Worm (Caenorhabditis elegans) whole organism, young adult: ENCODE data around the gene R166.3.
A peak's percentile ranks its signal among the peaks of the same experiment; 100 is the strongest.

Experiments used
- C06A6.2 ChIP-seq: fragments of 200-800 bp; sonication (Bioruptor generic); conservative IDR thresholded peaks from 2 replicates; pipeline ENCODE4 v1.3.6; 2022; ENCODE audit warnings: missing genetic modification characterization, missing compliant biosample characterization
- D2030.7 ChIP-seq: fragments of 200-800 bp; sonication (Bioruptor generic); IDR thresholded peaks from 2 replicates; pipeline ENCODE4 v1.3.6; 2022; ENCODE audit warnings: missing genetic modification reagents, missing genetic modification characterization, missing compliant biosample characterization
- F10E7.11 ChIP-seq: sonication (generic microtip); optimal IDR thresholded peaks from 2 replicates; lab custom pipeline; 2017; ENCODE audit warnings: mild to moderate bottlenecking, missing genetic modification characterization, moderate library complexity, missing compliant biosample characterization
- F23B12.7 ChIP-seq: sonication (generic microtip); optimal IDR thresholded peaks from 2 replicates; lab custom pipeline; 2017; ENCODE audit warnings: missing genetic modification characterization, mild to moderate bottlenecking, missing compliant biosample characterization, antibody characterized with exemption, moderate library complexity; ENCODE audit not compliant: insufficient read depth
- F39B2.1 ChIP-seq: fragments of 200-800 bp; sonication (Bioruptor generic); IDR thresholded peaks from 2 replicates; pipeline ENCODE4 v1.3.6; 2022; ENCODE audit warnings: missing genetic modification reagents, missing genetic modification characterization, missing compliant biosample characterization
- F52B5.7 ChIP-seq: sonication (generic microtip); optimal IDR thresholded peaks from 2 replicates; lab custom pipeline; 2016; ENCODE audit warnings: mild to moderate bottlenecking, missing genetic modification characterization, missing compliant biosample characterization
- F57A8.1 ChIP-seq: fragments of 200-800 bp; sonication (Bioruptor generic); optimal IDR thresholded peaks from 2 replicates; lab custom pipeline; 2018; ENCODE audit warnings: mild to moderate bottlenecking, missing genetic modification characterization, moderate library complexity, missing compliant biosample characterization
- F57C9.4 ChIP-seq: sonication (generic microtip); optimal IDR thresholded peaks from 2 replicates; lab custom pipeline; 2017; ENCODE audit warnings: mild to moderate bottlenecking, missing genetic modification characterization, missing compliant biosample characterization
- K12H6.12 ChIP-seq: fragments of 200-800 bp; sonication (Bioruptor generic); optimal IDR thresholded peaks from 2 replicates; lab custom pipeline; 2018; ENCODE audit warnings: mild to moderate bottlenecking, missing genetic modification characterization, missing compliant biosample characterization
- Y53G8AR.9 ChIP-seq: fragments of 200-800 bp; sonication (Bioruptor generic); conservative IDR thresholded peaks from 2 replicates; pipeline ENCODE4 v1.3.6; 2022; ENCODE audit warnings: missing genetic modification reagents, missing genetic modification characterization, missing compliant biosample characterization
- ama-1 ChIP-seq, 3 experiments: fragments of 150-350 bp in 1 of 3; sonication (generic microtip) in 2 of 3; optimal IDR thresholded peaks; 2 replicates each; lab custom pipeline; 2014 to 2018; ENCODE audit warnings: missing biosample characterization in 2 of 3, missing genetic modification characterization in 2 of 3, missing genetic modification reagents in 2 of 3
- aptf-3 ChIP-seq: fragments of 200-800 bp; sonication (Bioruptor generic); IDR thresholded peaks from 2 replicates; pipeline ENCODE4 v1.3.6; 2022; ENCODE audit warnings: missing genetic modification characterization, missing compliant biosample characterization
- atf-7 ChIP-seq: sonication (generic microtip); optimal IDR thresholded peaks from 2 replicates; lab custom pipeline; 2017; ENCODE audit warnings: mild to moderate bottlenecking, missing genetic modification characterization, missing compliant biosample characterization
- attf-5 ChIP-seq: fragments of 200-800 bp; sonication (Bioruptor generic); optimal IDR thresholded peaks from 2 replicates; lab custom pipeline; 2018; ENCODE audit warnings: mild to moderate bottlenecking, missing genetic modification characterization, missing compliant biosample characterization
- attf-6 ChIP-seq: fragments of 200-800 bp; sonication (Bioruptor generic); IDR thresholded peaks from 2 replicates; pipeline ENCODE4 v1.3.6; 2022; ENCODE audit warnings: missing genetic modification reagents, missing genetic modification characterization, missing compliant biosample characterization
- bed-2 ChIP-seq: fragments of 200-800 bp; sonication (Bioruptor generic); IDR thresholded peaks from 2 replicates; pipeline ENCODE4 v1.3.6; 2022; ENCODE audit warnings: missing genetic modification reagents, missing genetic modification characterization, missing compliant biosample characterization
- cebp-2 ChIP-seq: fragments of 200-800 bp; sonication (Bioruptor generic); IDR thresholded peaks from 2 replicates; pipeline ENCODE4 v1.3.6; 2022; ENCODE audit warnings: missing genetic modification characterization, missing compliant biosample characterization
- die-1 ChIP-seq: sonication (generic microtip); optimal IDR thresholded peaks from 2 replicates; lab custom pipeline; 2016; ENCODE audit warnings: missing genotype, mild to moderate bottlenecking, missing genetic modification characterization, missing compliant biosample characterization
- dpff-1 ChIP-seq: sonication (generic microtip); optimal IDR thresholded peaks from 2 replicates; lab custom pipeline; 2017; ENCODE audit warnings: mild to moderate bottlenecking, missing genetic modification characterization, missing compliant biosample characterization
- dpl-1 ChIP-seq: fragments of 150-350 bp; optimal IDR thresholded peaks from 2 replicates; lab custom pipeline; 2014; ENCODE audit warnings: missing biosample characterization, missing genetic modification reagents, missing genetic modification characterization
- egl-18 ChIP-seq: fragments of 200-800 bp; sonication (Bioruptor generic); IDR thresholded peaks from 2 replicates; pipeline ENCODE4 v1.3.6; 2022; ENCODE audit warnings: missing genetic modification reagents, missing genetic modification characterization, missing compliant biosample characterization
- egrh-3 ChIP-seq: fragments of 200-800 bp; sonication (Bioruptor generic); IDR thresholded peaks from 2 replicates; pipeline ENCODE4 v1.3.6; 2022; ENCODE audit warnings: missing genetic modification reagents, missing genetic modification characterization, missing compliant biosample characterization
- him-1 ChIP-seq: sonication (generic microtip); optimal IDR thresholded peaks from 2 replicates; lab custom pipeline; 2016; ENCODE audit warnings: missing genotype, missing genetic modification reagents, missing genetic modification characterization, missing compliant biosample characterization
- hlh-12 ChIP-seq: sonication (generic microtip); optimal IDR thresholded peaks from 2 replicates; lab custom pipeline; 2016; ENCODE audit warnings: missing genetic modification characterization, missing compliant biosample characterization
- hrde-1 ChIP-seq: sonication (generic microtip); optimal IDR thresholded peaks from 2 replicates; lab custom pipeline; 2016; ENCODE audit warnings: missing genetic modification characterization, mild to moderate bottlenecking, missing compliant biosample characterization, moderate library complexity, missing genotype, missing genetic modification reagents, borderline replicate concordance
- hsf-1 ChIP-seq: fragments of 200-800 bp; sonication (Bioruptor generic); IDR thresholded peaks from 2 replicates; pipeline ENCODE4 v1.3.6; 2022; ENCODE audit warnings: missing genetic modification reagents, missing genetic modification characterization, missing compliant biosample characterization
- let-607 ChIP-seq, 2 experiments: fragments of 200-800 bp in 1 of 2; sonication (Bioruptor generic) in 1 of 2; sonication (generic microtip) in 1 of 2; optimal IDR thresholded peaks; 2 replicates each; lab custom pipeline; 2016 to 2018; ENCODE audit warnings: mild to moderate bottlenecking in 2 of 2, missing compliant biosample characterization in 2 of 2, missing genetic modification characterization in 2 of 2, moderate library complexity in 2 of 2, missing genotype in 1 of 2
- lin-26 ChIP-seq: fragments of 200-800 bp; sonication (Bioruptor generic); IDR thresholded peaks from 2 replicates; pipeline ENCODE4 v1.3.6; 2022; ENCODE audit warnings: missing genetic modification reagents, missing genetic modification characterization, missing compliant biosample characterization
- lin-54 ChIP-seq: fragments of 200-800 bp; sonication (Bioruptor generic); optimal IDR thresholded peaks from 2 replicates; lab custom pipeline; 2018; ENCODE audit warnings: mild to moderate bottlenecking, missing genetic modification characterization, missing compliant biosample characterization
- madf-10 ChIP-seq: sonication (generic microtip); optimal IDR thresholded peaks from 2 replicates; lab custom pipeline; 2016; ENCODE audit warnings: mild to moderate bottlenecking, missing genetic modification characterization, missing compliant biosample characterization
- madf-3 ChIP-seq: fragments of 200-800 bp; sonication (Bioruptor generic); IDR thresholded peaks from 2 replicates; pipeline ENCODE4 v1.3.6; 2022; ENCODE audit warnings: missing genetic modification reagents, missing genetic modification characterization, missing compliant biosample characterization
- nfyb-1 ChIP-seq: fragments of 200-800 bp; sonication (Bioruptor generic); IDR thresholded peaks from 2 replicates; pipeline ENCODE4 v1.3.6; 2022; ENCODE audit warnings: missing genetic modification reagents, missing genetic modification characterization, missing compliant biosample characterization
- nhr-80 ChIP-seq: sonication (generic microtip); optimal IDR thresholded peaks from 2 replicates; lab custom pipeline; 2016; ENCODE audit warnings: missing genetic modification characterization, missing compliant biosample characterization
- nhr-90 ChIP-seq: sonication (generic microtip); optimal IDR thresholded peaks from 2 replicates; lab custom pipeline; 2016; ENCODE audit warnings: missing genotype, mild to moderate bottlenecking, missing genetic modification characterization, missing compliant biosample characterization
- pbrm-1 ChIP-seq: fragments of 200-800 bp; sonication (Bioruptor generic); IDR thresholded peaks from 2 replicates; pipeline ENCODE4 v1.3.6; 2022; ENCODE audit warnings: missing genetic modification reagents, missing genetic modification characterization, missing compliant biosample characterization
- rcor-1 ChIP-seq: fragments of 200-800 bp; sonication (Bioruptor generic); IDR thresholded peaks from 2 replicates; pipeline ENCODE4 v1.3.6; 2022; ENCODE audit warnings: missing genetic modification reagents, missing genetic modification characterization, missing compliant biosample characterization
- rec-8 ChIP-seq, 2 experiments: sonication (generic microtip); optimal IDR thresholded peaks; 2 replicates each; lab custom pipeline; 2016; ENCODE audit warnings: mild to moderate bottlenecking in 2 of 2, missing genetic modification characterization in 2 of 2, missing genetic modification reagents in 2 of 2, missing genotype in 2 of 2, missing biosample characterization in 1 of 2, missing compliant biosample characterization in 1 of 2, moderate library complexity in 1 of 2
- sea-2 ChIP-seq: fragments of 200-800 bp; sonication (Bioruptor generic); IDR thresholded peaks from 2 replicates; pipeline ENCODE4 v1.3.6; 2022; ENCODE audit warnings: missing genetic modification characterization, missing compliant biosample characterization
- snpc-1.3 ChIP-seq: sonication (generic microtip); optimal IDR thresholded peaks from 2 replicates; lab custom pipeline; 2017; ENCODE audit warnings: missing genetic modification characterization, mild to moderate bottlenecking, missing compliant biosample characterization, antibody characterized with exemption, moderate library complexity, missing genotype, missing genetic modification reagents; ENCODE audit not compliant: insufficient read depth
- snpc-4 ChIP-seq, 5 experiments: fragments of 150-350 bp in 1 of 5; sonication (generic microtip) in 4 of 5; optimal IDR thresholded peaks; 2 replicates each; lab custom pipeline; 2014 to 2018; ENCODE audit warnings: missing genetic modification characterization in 5 of 5, missing biosample characterization in 3 of 5, antibody characterized with exemption in 2 of 5, mild to moderate bottlenecking in 2 of 5, missing compliant biosample characterization in 2 of 5, missing genotype in 2 of 5, moderate library complexity in 2 of 5, missing genetic modification reagents in 1 of 5
- tbp1 ChIP-seq: fragments of 200-800 bp; sonication (Bioruptor generic); optimal IDR thresholded peaks from 2 replicates; lab custom pipeline; 2018; ENCODE audit warnings: mild to moderate bottlenecking, missing genetic modification characterization, missing compliant biosample characterization
- unc-130 ChIP-seq: sonication (generic microtip); optimal IDR thresholded peaks from 2 replicates; lab custom pipeline; 2016; ENCODE audit warnings: missing genetic modification reagents, missing genetic modification characterization, missing compliant biosample characterization
- unc-62 ChIP-seq: fragments of 150-350 bp; optimal IDR thresholded peaks from 2 replicates; lab custom pipeline; 2014; ENCODE audit warnings: missing biosample characterization, missing genetic modification reagents, missing genetic modification characterization
- xnd-1 ChIP-seq: sonication (generic microtip); optimal IDR thresholded peaks from 2 replicates; lab custom pipeline; 2016; ENCODE audit warnings: missing genotype, missing genetic modification reagents, missing genetic modification characterization, missing compliant biosample characterization
- ztf-22 ChIP-seq: fragments of 200-800 bp; sonication (Bioruptor generic); optimal IDR thresholded peaks from 2 replicates; lab custom pipeline; 2018; ENCODE audit warnings: mild to moderate bottlenecking, missing genetic modification characterization, moderate library complexity, missing compliant biosample characterization
- ztf-6 ChIP-seq: fragments of 200-800 bp; sonication (Bioruptor generic); IDR thresholded peaks from 2 replicates; pipeline ENCODE4 v1.3.6; 2022; ENCODE audit warnings: missing genetic modification reagents, missing genetic modification characterization, missing compliant biosample characterization

The R166.3 gene

DNA sequence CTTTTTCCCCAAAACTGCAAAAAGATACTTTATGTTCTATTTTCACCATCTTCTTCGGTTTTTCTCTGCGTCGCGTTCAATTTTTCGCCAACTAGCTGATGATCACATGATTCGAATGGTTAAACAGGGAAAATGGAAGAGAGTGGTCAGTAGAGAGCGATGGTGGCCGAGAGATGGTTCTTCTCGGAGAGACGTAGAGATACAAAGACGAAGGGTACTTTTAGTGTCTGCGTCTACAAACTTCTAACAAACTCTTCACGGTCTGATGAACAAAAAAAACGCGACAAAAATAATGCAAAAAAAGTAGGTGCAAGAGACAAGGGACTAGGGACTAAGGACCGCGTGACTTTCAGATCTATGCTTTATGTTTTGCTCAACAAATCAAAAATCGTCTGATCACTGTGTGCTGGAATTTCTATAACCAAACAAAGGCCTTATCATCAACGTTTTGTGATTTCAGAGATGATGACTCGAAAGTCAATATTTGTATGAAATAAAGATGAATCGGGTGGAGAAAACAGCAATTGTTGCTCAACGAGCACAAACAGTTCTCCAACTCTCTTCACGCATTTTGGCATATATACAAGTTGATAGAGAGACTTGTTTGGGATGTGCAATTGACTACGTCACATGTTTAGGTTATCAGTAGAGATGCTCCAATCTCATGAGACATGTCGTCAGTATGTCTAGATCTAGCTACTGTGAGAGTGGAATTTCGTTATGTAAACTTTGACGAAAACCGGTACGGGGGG lies 13.0 kb upstream of the R166.3 start (continued):
- TF ChIP-seq hsf-1 (GFP tag; lab: Robert Waterston, UW) = no peak
- peak; percentile 77 for TF ChIP-seq attf-5 (GFP tag; lab: Kevin White, UChicago)
- peak; percentile 50 for TF ChIP-seq ztf-22
- TF ChIP-seq cebp-2 (GFP tag; lab: Robert Waterston, UW) = no peak
- TF ChIP-seq sea-2 (GFP tag; lab: Robert Waterston, UW) = no peak
- no peak for TF ChIP-seq bed-2 (GFP tag; lab: Robert Waterston, UW)
- TF ChIP-seq attf-6 = no peak
- no peak for TF ChIP-seq unc-130
- TF ChIP-seq F23B12.7 (tag; lab: Kevin White, UChicago) = no peak
- peak; percentile 66 for TF ChIP-seq F10E7.11 (tag; lab: Kevin White, UChicago)
- TF ChIP-seq unc-62 (GFP tag; lab: Kevin White, UChicago) = peak; percentile 51
- TF ChIP-seq tbp1 (GFP tag; lab: Kevin White, UChicago) = peak; percentile 52
- no peak for TF ChIP-seq xnd-1 (tag; lab: Kevin White, UChicago)
- TF ChIP-seq egrh-3 (GFP tag; lab: Robert Waterston, UW) = 0 out of 2 replicates have a peak, but pooled peaks have one; percentile 10
- TF ChIP-seq aptf-3 (GFP tag; lab: Robert Waterston, UW) = no peak
- TF ChIP-seq F57C9.4 (tag; lab: Kevin White, UChicago) = no peak
- peak; percentile 73 for TF ChIP-seq nhr-90
- peak; percentile 47 for TF ChIP-seq lin-54 (GFP tag; lab: Kevin White, UChicago)
- no peak for TF ChIP-seq die-1 (tag; lab: Kevin White, UChicago)
- peak; percentile 88 for TF ChIP-seq nfyb-1 (GFP tag; lab: Robert Waterston, UW)
- no peak for TF ChIP-seq F57A8.1 (GFP tag; lab: Kevin White, UChicago)
- peak; percentile 81 for TF ChIP-seq madf-3 (GFP tag; lab: Robert Waterston, UW)
- TF ChIP-seq dpff-1 = no peak
- TF ChIP-seq F52B5.7 (tag; lab: Kevin White, UChicago) = peak; percentile 52
- TF ChIP-seq hlh-12 (tag; lab: Kevin White, UChicago) = no peak
- peak; percentile 45; the same call in 1 of the 2 replicates for TF ChIP-seq pbrm-1 (GFP tag; lab: Robert Waterston, UW)
- TF ChIP-seq dpl-1 (GFP tag; lab: Kevin White, UChicago) = no peak
- peak in 1 of 2 experiments; percentile 66 for TF ChIP-seq let-607 (tag; optimal IDR thresholded peaks at IDR 0.05; lab: Kevin White, UChicago)
- no peak for TF ChIP-seq ama-1 (optimal IDR thresholded peaks at IDR 0.05; lab: Kevin White, UChicago)
- TF ChIP-seq ama-1 (GFP tag; optimal IDR thresholded peaks at IDR 0.05; lab: Kevin White, UChicago) = peak in 1 of 2 experiments; percentile 12
- peak; percentile 60; the same call in 1 of the 2 replicates for TF ChIP-seq lin-26
- TF ChIP-seq rcor-1 (GFP tag; lab: Robert Waterston, UW) = peak; percentile 70
- no peak for TF ChIP-seq hrde-1 (tag; lab: Kevin White, UChicago)
- no peak for TF ChIP-seq snpc-1.3 (tag; lab: Kevin White, UChicago)
- TF ChIP-seq C06A6.2 (GFP tag; lab: Robert Waterston, UW) = peak; percentile 76
- peak; percentile 87 for TF ChIP-seq atf-7 (tag; lab: Kevin White, UChicago)
- no peak for TF ChIP-seq rec-8 (tag; optimal IDR thresholded peaks at IDR 0.05; lab: Kevin White, UChicago)
- no peak for TF ChIP-seq egl-18 (GFP tag; lab: Robert Waterston, UW)
- peak; percentile 90 for TF ChIP-seq K12H6.12 (tag; lab: Kevin White, UChicago)
- 0 out of 2 replicates have a peak, but pooled peaks have one; percentile 12 for TF ChIP-seq Y53G8AR.9 (GFP tag; lab: Robert Waterston, UW)
- no peak for TF ChIP-seq D2030.7 (GFP tag; lab: Robert Waterston, UW)
- TF ChIP-seq snpc-4 (GFP tag; optimal IDR thresholded peaks at IDR 0.05; lab: Kevin White, UChicago) = no peak
- TF ChIP-seq snpc-4 (tag; optimal IDR thresholded peaks at IDR 0.05; lab: Kevin White, UChicago) = peak in 3 of 4 experiments; percentile 16 to 53 (median 52)
- TF ChIP-seq ztf-6 (GFP tag; lab: Robert Waterston, UW) = 0 out of 2 replicates have a peak, but pooled peaks have one; percentile 20
- no peak for TF ChIP-seq him-1
- TF ChIP-seq F39B2.1 (GFP tag; lab: Robert Waterston, UW) = no peak
- peak; percentile 67 for TF ChIP-seq madf-10 (tag; lab: Kevin White, UChicago)
- peak; percentile 54 for TF ChIP-seq nhr-80 (tag; lab: Kevin White, UChicago)
